Worm (Caenorhabditis elegans) whole organism, L1 larva: ENCODE results near the gene F11A5.9.

ENCODE experiments used
- ceh-88 ChIP-seq: fragments of 200-800 bp; sonication (Bioruptor generic); IDR thresholded peaks from 2 replicates; pipeline ENCODE4 v1.3.6; 2022; ENCODE audit warnings: missing genetic modification characterization, missing compliant biosample characterization
- fkh-10 ChIP-seq: sonication (generic microtip); optimal IDR thresholded peaks from 2 replicates; lab custom pipeline; 2017; ENCODE audit warnings: missing biosample characterization, missing genetic modification reagents, missing genetic modification characterization
- lin-39 ChIP-seq: fragments of 150-350 bp; optimal IDR thresholded peaks from 2 replicates; lab custom pipeline; 2014; ENCODE audit warnings: missing biosample characterization, missing genetic modification reagents, missing genetic modification characterization
- lir-3 ChIP-seq: sonication (generic microtip); optimal IDR thresholded peaks from 2 replicates; lab custom pipeline; 2016; ENCODE audit warnings: mild to moderate bottlenecking, missing genetic modification characterization, moderate library complexity, missing compliant biosample characterization; ENCODE audit not compliant: poor library complexity
- unc-130 ChIP-seq: fragments of 150-350 bp; optimal IDR thresholded peaks from 2 replicates; lab custom pipeline; 2017; ENCODE audit warnings: missing biosample characterization, missing genetic modification characterization, inconsistent platforms
- zag-1 ChIP-seq: fragments of 150-350 bp; optimal IDR thresholded peaks from 2 replicates; lab custom pipeline; 2014; ENCODE audit warnings: missing biosample characterization, missing genetic modification characterization

DNA sequence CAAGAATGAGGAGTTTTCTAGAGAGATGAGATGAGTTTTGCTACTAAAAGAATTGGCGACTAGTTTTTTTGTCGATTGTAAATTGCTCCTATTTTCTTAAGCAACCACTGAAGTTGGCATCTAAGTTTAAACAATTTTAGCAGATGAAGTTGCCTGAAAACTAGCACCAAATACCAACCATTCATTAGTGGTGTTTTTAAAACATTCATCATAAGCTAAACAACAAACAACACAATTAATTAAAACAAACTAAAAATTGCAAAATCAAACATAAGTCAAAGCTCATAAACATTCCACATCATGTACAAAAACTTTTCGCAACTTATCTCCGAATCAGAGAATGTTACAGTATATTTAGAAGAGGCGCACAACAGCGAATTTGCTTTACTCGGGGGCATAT, 32.6 kb upstream of the F11A5.9 start, which contains the start of gene srz-13:
- TF ChIP-seq lir-3 (tag; lab: Kevin White, UChicago): no peak
- TF ChIP-seq zag-1 (tag; lab: Kevin White, UChicago): no peak
- TF ChIP-seq unc-130: no peak
- no peak for TF ChIP-seq fkh-10
- TF ChIP-seq ceh-88 (GFP tag; lab: Robert Waterston, UW): no peak
- no peak for TF ChIP-seq lin-39
